Fruit fly (Drosophila melanogaster): Measurements from ENCODE around the gene Wnt4.

dm6 chr2L:7265970-7266369, 11.0 kb downstream of the Wnt4 start:
- TF ChIP-seq CTCF (optimal IDR thresholded peaks at IDR 0.05) (no peak), CG8478 (optimal IDR thresholded peaks at IDR 0.05) (no peak)
